Fruit fly (Drosophila melanogaster): ENCODE data around the gene Josd.

- TF ChIP-seq cnc (optimal IDR thresholded peaks at IDR 0.05) (no peak), CG33017 (tag; optimal IDR thresholded peaks at IDR 0.05) (no peak), CG14711 (tag; optimal IDR thresholded peaks at IDR 0.05) (no peak), Clk (GFP tag; optimal IDR thresholded peaks at IDR 0.05) (no peak)
Observed at dm6 chrX:6263614-6264130, 2.7 kb downstream of the Josd start.

Measured in whole organism, adult.